Worm (Caenorhabditis elegans) whole organism, late embryonic: Measurements from ENCODE around the gene srbc-77.

ENCODE experiments used
- T23F11.4 ChIP-seq: fragments of 200-800 bp; sonication (Bioruptor generic); optimal IDR thresholded peaks from 2 replicates; lab custom pipeline; 2018; ENCODE audit warnings: mild to moderate bottlenecking, missing genetic modification characterization, missing compliant biosample characterization
- ama-1 ChIP-seq: fragments of 150-350 bp; optimal IDR thresholded peaks from 2 replicates; lab custom pipeline; 2014
- ceh-18 ChIP-seq: sonication (generic microtip); optimal IDR thresholded peaks from 2 replicates; lab custom pipeline; 2016; ENCODE audit warnings: missing genetic modification characterization, missing compliant biosample characterization
- ceh-24 ChIP-seq: sonication (generic microtip); optimal IDR thresholded peaks from 2 replicates; lab custom pipeline; 2016; ENCODE audit warnings: mild to moderate bottlenecking, missing genetic modification characterization, missing compliant biosample characterization
- ceh-9 ChIP-seq: sonication (generic microtip); optimal IDR thresholded peaks from 2 replicates; lab custom pipeline; 2016; ENCODE audit warnings: mild to moderate bottlenecking, missing genetic modification characterization, inconsistent platforms, missing compliant biosample characterization
- elt-2 ChIP-seq: sonication (generic microtip); optimal IDR thresholded peaks from 2 replicates; lab custom pipeline; 2016; ENCODE audit warnings: missing genetic modification reagents, missing genetic modification characterization, missing compliant biosample characterization
- hlh-30 ChIP-seq: sonication (generic microtip); optimal IDR thresholded peaks from 2 replicates; lab custom pipeline; 2017; ENCODE audit warnings: antibody characterized with exemption, missing genetic modification characterization, missing compliant biosample characterization; ENCODE audit not compliant: insufficient read depth
- lim-6 ChIP-seq: sonication (generic microtip); optimal IDR thresholded peaks from 2 replicates; lab custom pipeline; 2016; ENCODE audit warnings: missing genetic modification characterization, missing compliant biosample characterization
- nhr-11 ChIP-seq: fragments of 150-350 bp; optimal IDR thresholded peaks from 2 replicates; lab custom pipeline; 2014; ENCODE audit warnings: missing biosample characterization, missing genetic modification characterization
- pha-2 ChIP-seq: sonication (generic microtip); optimal IDR thresholded peaks from 2 replicates; lab custom pipeline; 2017; ENCODE audit warnings: mild to moderate bottlenecking, missing genetic modification characterization, missing compliant biosample characterization
- pha-4 ChIP-seq: fragments of 150-350 bp; optimal IDR thresholded peaks from 2 replicates; lab custom pipeline; 2018; ENCODE audit warnings: missing biosample characterization, missing genetic modification reagents, missing genetic modification characterization
- sdc-2 ChIP-seq: sonication (generic microtip); optimal IDR thresholded peaks from 2 replicates; lab custom pipeline; 2016; ENCODE audit warnings: missing genotype, missing genetic modification characterization, missing compliant biosample characterization
- tbx-2 ChIP-seq: sonication (generic microtip); optimal IDR thresholded peaks from 2 replicates; lab custom pipeline; 2016; ENCODE audit warnings: missing genetic modification characterization, missing compliant biosample characterization

- TF ChIP-seq ceh-24 (tag; lab: Kevin White, UChicago) (no peak), elt-2 (tag; lab: Kevin White, UChicago) (no peak), nhr-11 (no peak), ceh-18 (tag; lab: Kevin White, UChicago) (no peak), ama-1 (lab: Kevin White, UChicago) (no peak), tbx-2 (no peak), pha-4 (tag; lab: Kevin White, UChicago) (no peak), lim-6 (tag; lab: Kevin White, UChicago) (no peak), pha-2 (tag; lab: Kevin White, UChicago) (no peak), ceh-9 (tag; lab: Kevin White, UChicago) (no peak), sdc-2 (tag; lab: Kevin White, UChicago) (no peak), T23F11.4 (GFP tag; lab: Kevin White, UChicago) (no peak), hlh-30 (no peak)
Measured at ce11 chrV:15940254-15940653, 10.3 kb downstream of the srbc-77 start, which contains the start of gene srw-55.
